Fruit fly (Drosophila melanogaster) S2 (cell line): Measurements from ENCODE around the gene CG31286.

Experiments
- CG8478 ChIP-seq: fragments of >200 bp; optimal IDR thresholded peaks from 2 replicates; lab custom pipeline; 2018
- CTCF ChIP-seq, 2 experiments: fragments of >200 bp; optimal IDR thresholded peaks; 2 replicates each; lab custom pipeline; 2018

The CG31286 gene

dm6 chr3R:6640932-6641331 lies at the start of gene CG31286:
Gene CG31286, plus strand, starts transcription at chr3R:6641232.
- TF ChIP-seq CTCF (optimal IDR thresholded peaks at IDR 0.05; lab: Kevin White, UChicago): no peak
- TF ChIP-seq CG8478 (lab: Kevin White, UChicago): no peak

dm6 chr3R:6593068-6593567 lies 47.9 kb upstream of the CG31286 start, which contains the start of gene dpr11:
Gene dpr11, minus strand, starts transcription at chr3R:6593330.
- TF ChIP-seq CTCF (optimal IDR thresholded peaks at IDR 0.05; lab: Kevin White, UChicago) (no peak), CG8478 (lab: Kevin White, UChicago) (no peak)

dm6 chr3R:6597922-6598321 lies 43.1 kb upstream of the CG31286 start, which contains the start of gene CG1138:
Gene CG1138, minus strand, starts transcription at chr3R:6598022.
- no peak for TF ChIP-seq CTCF (optimal IDR thresholded peaks at IDR 0.05; lab: Kevin White, UChicago)

- TF ChIP-seq CTCF (optimal IDR thresholded peaks at IDR 0.05; lab: Kevin White, UChicago) (no peak), CG8478 (lab: Kevin White, UChicago) (no peak)
These were observed 40.1 kb upstream of the CG31286 start, which contains the start of gene CG31482 for dm6 chr3R:6600942-6601341. Gene CG31482, plus strand, starts transcription at chr3R:6601242.

DNA sequence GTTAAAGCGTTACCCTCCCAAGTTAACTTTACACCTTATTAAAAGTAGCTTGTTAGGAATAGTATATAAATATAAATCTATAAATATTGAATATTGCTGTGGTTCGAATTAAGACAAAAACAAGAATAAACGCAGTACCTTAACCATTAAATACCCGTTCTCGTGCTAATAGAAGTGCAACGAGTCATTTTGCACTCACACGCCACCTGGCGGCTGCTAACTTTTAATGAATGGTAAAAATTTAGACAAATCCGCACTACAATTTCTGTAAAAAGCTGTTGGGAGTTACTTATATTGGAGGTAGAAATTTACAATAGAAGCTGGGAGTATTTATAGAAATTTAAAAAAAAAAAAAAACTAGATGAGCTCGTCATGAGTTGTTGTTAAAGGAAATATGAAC lies 35.9 kb upstream of the CG31286 start:
- TF ChIP-seq CTCF (optimal IDR thresholded peaks at IDR 0.05; lab: Kevin White, UChicago): peak; percentile 21 to 73
- no peak for TF ChIP-seq CG8478 (lab: Kevin White, UChicago)

dm6 chr3R:6608814-6609213 lies 32.2 kb upstream of the CG31286 start, which contains the start of gene glob2:
Gene glob2, minus strand, starts transcription at chr3R:6608914.
- no peak for TF ChIP-seq CG8478 (lab: Kevin White, UChicago)
- TF ChIP-seq CTCF (optimal IDR thresholded peaks at IDR 0.05; lab: Kevin White, UChicago): no peak

DNA sequence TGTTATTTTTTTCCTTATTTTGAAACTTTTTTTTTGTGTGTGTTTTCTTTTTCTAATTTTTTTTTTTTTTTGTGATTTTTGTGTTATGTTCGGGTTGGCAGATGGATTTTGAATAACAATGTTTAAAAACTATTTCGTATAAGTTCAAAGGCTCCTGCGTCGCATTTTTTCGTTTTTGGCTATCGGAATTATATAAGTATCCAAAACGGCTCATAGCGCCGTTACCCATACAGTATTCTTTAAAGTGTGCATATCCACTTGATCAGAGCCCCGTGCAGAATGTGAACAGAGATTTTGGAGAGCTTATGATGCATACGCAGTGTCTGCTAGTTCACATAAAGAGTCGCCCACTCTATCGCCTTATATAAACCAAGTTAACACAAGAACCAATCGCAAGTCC lies 13.2 kb upstream of the CG31286 start, which contains the start of gene sowi:
TSS of gene sowi (minus strand) at position 101 of the 400 bp plus-strand sequence.
- TF ChIP-seq CTCF (optimal IDR thresholded peaks at IDR 0.05; lab: Kevin White, UChicago) (no peak), CG8478 (lab: Kevin White, UChicago) (no peak)

DNA sequence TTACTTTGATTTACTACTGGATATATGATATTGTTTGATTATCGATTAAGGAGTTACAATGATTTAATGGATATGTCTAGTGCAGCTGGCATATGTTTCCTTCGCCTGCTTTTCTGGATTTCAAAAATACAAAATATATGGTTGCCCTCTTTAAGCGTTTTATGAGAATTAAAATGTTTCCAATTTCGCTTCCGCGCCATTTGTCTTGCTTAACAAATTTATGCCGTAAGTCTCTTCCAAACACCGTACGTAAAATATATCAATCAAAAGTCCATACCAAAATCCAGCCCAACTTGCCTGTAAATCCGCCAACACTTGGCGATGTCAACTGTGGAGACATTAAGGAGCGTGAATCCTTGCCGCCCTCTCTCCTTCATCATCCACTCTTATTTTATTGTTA lies 11.8 kb upstream of the CG31286 start, which contains the start of gene CG15177:
TSS of gene CG15177 (minus strand) at position 101 of the 400 bp plus-strand sequence.
- TF ChIP-seq CTCF (optimal IDR thresholded peaks at IDR 0.05; lab: Kevin White, UChicago): no peak
- TF ChIP-seq CG8478 (lab: Kevin White, UChicago): no peak

- TF ChIP-seq CTCF (optimal IDR thresholded peaks at IDR 0.05; lab: Kevin White, UChicago): no peak
- no peak for TF ChIP-seq CG8478 (lab: Kevin White, UChicago)
These were observed 11.2 kb upstream of the CG31286 start, which contains the start of gene sunz for dm6 chr3R:6629851-6630250. Gene sunz, plus strand, starts transcription at chr3R:6630151.

dm6 chr3R:6644334-6644733 lies 3.3 kb downstream of the CG31286 start, which contains the start of gene Ass:
Gene Ass, minus strand, starts transcription at chr3R:6644434.
- TF ChIP-seq CTCF (optimal IDR thresholded peaks at IDR 0.05; lab: Kevin White, UChicago): no peak
- TF ChIP-seq CG8478 (lab: Kevin White, UChicago): no peak

DNA sequence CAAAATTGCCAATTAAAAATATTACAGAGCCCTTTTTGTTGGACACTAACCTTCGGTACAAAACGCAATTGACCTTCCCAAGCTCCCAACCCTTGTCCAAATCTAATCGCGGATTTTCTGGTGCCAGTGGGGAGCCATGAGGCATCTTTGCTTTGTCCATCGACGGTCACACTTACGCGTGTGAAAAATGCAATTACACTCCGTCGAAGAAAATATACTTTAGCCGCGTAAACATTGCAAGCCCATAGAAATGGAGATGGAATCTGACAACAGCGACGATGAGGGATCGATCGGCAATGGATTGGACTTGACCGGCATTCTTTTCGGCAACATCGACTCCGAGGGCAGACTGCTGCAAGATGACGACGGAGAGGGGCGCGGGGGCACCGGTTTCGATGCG lies 5.7 kb downstream of the CG31286 start, which contains the start of gene Taf1:
TSS of gene Taf1 (plus strand) at position 150 of the 400 bp plus-strand sequence.
- TF ChIP-seq CTCF (optimal IDR thresholded peaks at IDR 0.05; lab: Kevin White, UChicago): peak; percentile 57 to 69
- no peak for TF ChIP-seq CG8478 (lab: Kevin White, UChicago)

dm6 chr3R:6657278-6658246 lies 16.5 kb downstream of the CG31286 start, which contains the start of the genes CG1307 and twr:
Gene CG1307, minus strand, starts transcription at chr3R:6657442.
Gene twr, plus strand, starts transcription at chr3R:6657882.
- peak; percentile 6 to 56 for TF ChIP-seq CTCF (optimal IDR thresholded peaks at IDR 0.05; lab: Kevin White, UChicago)
- no peak for TF ChIP-seq CG8478 (lab: Kevin White, UChicago)

dm6 chr3R:6659941-6660340 lies 18.9 kb downstream of the CG31286 start, which contains the start of gene agt:
Gene agt, minus strand, starts transcription at chr3R:6660100.
- TF ChIP-seq CG8478 (lab: Kevin White, UChicago) (no peak), CTCF (optimal IDR thresholded peaks at IDR 0.05; lab: Kevin White, UChicago) (peak; percentile 70 to 74)

dm6 chr3R:6662613-6663288 lies 21.7 kb downstream of the CG31286 start:
- TF ChIP-seq CG8478 (lab: Kevin White, UChicago): no peak
- no peak for TF ChIP-seq CTCF (optimal IDR thresholded peaks at IDR 0.05; lab: Kevin White, UChicago)
